Worm (Caenorhabditis elegans) whole organism, dauer: ENCODE measurements around the gene F39G3.3.
"Not testable (repeated sequence)": the region's sequence is repeated elsewhere in the genome, so short reads cannot be mapped to it uniquely, and the experiment has no call there.

Experiments used
- unc-62 ChIP-seq: sonication (generic microtip); optimal IDR thresholded peaks from 2 replicates; lab custom pipeline; 2017; ENCODE audit warnings: missing biosample characterization, missing genetic modification reagents, missing genetic modification characterization

F39G3.3 gene

ce11 chrV:4722314-4722713 lies 9.4 kb upstream of the F39G3.3 start, which contains the start of gene F39G3.5:
TSS of gene F39G3.5 (plus strand) at chrV:4722614.
- no peak for TF ChIP-seq unc-62 (GFP tag; lab: Kevin White, UChicago)

ce11 chrV:4724453-4724852 lies 7.3 kb upstream of the F39G3.3 start, which contains the start of gene F39G3.4:
TSS of gene F39G3.4 (plus strand) at chrV:4724753.
- no peak for TF ChIP-seq unc-62 (GFP tag; lab: Kevin White, UChicago)

ce11 chrV:4730075-4730474 lies 1.6 kb upstream of the F39G3.3 start, which contains the start of gene tig-2:
TSS of gene tig-2 (minus strand) at chrV:4730161.
- TF ChIP-seq unc-62 (GFP tag; lab: Kevin White, UChicago) = no peak

ce11 chrV:4733952-4734351 lies 2.2 kb downstream of the F39G3.3 start:
- no peak for TF ChIP-seq unc-62 (GFP tag; lab: Kevin White, UChicago)

DNA sequence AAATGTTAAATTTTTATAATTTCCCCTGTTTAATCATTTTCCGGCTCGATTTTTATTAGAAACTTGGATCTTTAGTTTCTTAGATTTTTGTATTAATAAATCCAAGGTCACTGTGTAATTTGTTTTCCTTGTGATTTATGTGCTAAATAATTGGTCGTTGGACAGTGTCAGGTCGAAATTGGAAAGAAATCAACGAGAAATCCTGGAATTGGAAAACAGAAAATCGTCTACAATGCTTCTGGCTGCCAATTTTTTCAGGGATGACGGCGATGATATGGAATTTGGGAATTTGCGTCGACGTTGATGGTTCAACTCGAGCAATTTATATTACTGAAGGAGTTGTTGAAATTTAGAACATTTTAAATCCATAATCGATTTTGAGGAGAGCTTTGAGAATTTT lies 2.9 kb downstream of the F39G3.3 start:
- TF ChIP-seq unc-62 (GFP tag; lab: Kevin White, UChicago) = no peak

DNA sequence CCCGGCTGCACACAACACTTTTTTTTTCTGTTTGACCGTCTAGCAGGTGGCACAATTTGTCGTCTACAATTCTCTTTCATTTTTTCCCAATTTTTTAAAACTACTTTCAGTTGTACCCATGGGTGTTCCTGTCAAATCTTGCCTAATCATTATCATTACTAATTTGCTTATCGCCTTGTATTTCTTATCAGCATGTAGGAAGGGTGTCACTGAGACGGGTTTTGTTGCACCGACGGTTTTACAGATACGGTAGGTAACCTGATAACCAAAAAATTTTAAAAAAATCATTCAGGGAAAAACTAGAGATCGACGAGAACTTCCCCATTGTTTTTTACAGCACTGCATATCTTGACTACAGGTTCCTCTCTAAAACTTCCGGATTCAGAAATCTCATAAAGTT lies 6.0 kb downstream of the F39G3.3 start, which contains the start of gene F39G3.2:
TSS of gene F39G3.2 (plus strand) at position 105 of the 400 bp plus-strand sequence.
- no peak for TF ChIP-seq unc-62 (GFP tag; lab: Kevin White, UChicago)

DNA sequence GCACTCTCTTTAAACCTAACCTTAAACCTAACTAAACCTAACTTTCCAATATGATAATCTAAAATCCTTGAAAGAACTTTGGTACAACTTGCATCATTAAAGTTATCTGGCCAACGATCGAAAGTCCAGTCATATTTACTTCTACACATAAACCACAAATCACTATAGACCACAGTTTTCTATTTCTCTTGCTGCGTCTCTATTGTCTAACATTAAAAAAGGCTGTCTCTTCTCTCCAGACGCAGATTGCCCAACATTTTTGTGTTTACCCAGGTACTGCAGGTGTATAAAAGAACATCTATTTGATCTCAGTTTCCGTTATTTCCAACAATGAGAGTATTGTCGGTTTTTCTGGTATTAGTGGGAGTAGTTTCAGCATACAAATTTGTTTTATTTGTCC lies 10.5 kb downstream of the F39G3.3 start, which contains the start of gene ugt-61:
TSS of gene ugt-61 (plus strand) at position 233 of the 400 bp plus-strand sequence.
- TF ChIP-seq unc-62 (GFP tag; lab: Kevin White, UChicago) = no peak

- no peak for TF ChIP-seq unc-62 (GFP tag; lab: Kevin White, UChicago)
Observed at ce11 chrV:4745269-4745668, 13.6 kb downstream of the F39G3.3 start, which contains the start of gene C18G1.7. TSS of gene C18G1.7 (plus strand) at chrV:4745569.

DNA sequence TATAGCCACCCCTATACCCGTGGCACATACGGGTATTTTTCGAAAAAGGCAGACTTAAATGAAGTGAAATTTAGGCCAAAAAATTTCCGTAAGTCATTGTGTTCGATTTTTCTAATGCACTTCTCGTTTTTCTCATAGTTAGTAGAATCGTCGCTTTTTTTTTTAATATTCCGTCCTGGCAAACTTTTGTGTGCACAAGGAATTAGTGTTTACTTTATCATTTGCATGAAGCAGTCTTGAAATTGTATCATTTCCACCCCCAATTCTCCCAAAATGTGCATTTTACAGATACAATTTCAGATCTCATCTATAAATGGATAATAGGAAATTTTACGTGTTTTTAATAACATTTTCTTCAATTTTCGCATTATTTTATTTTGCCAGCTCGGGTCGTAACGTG lies 18.6 kb downstream of the F39G3.3 start, which contains the start of gene C18G1.6:
TSS of gene C18G1.6 (plus strand) at position 301 of the 400 bp plus-strand sequence.
- TF ChIP-seq unc-62 (GFP tag; lab: Kevin White, UChicago) = no peak

DNA sequence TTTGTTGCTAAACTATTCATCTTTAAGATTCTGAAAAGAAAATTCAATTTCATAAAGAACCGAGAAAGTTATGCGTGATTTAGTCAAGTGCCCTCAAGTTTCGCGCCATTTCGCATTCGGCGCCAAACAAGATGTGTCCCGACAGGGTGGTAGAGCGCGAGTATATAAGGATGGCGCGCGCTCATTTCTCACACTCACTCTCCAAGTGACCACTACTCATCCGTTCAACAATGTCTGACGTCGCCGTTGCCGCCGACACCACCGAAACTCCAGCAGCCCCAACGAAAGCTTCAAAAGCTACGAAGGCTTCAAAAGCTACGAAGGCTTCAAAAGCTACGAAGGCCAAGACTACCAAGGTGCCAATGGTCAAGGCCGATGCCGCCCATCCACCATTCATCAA lies 22.4 kb downstream of the F39G3.3 start, which contains the start of gene hil-4:
TSS of gene hil-4 (plus strand) at position 191 of the 400 bp plus-strand sequence.
- no peak for TF ChIP-seq unc-62 (GFP tag; lab: Kevin White, UChicago)

- no peak for TF ChIP-seq unc-62 (GFP tag; lab: Kevin White, UChicago)
Observed at ce11 chrV:4754684-4755211, 23.0 kb downstream of the F39G3.3 start.

DNA sequence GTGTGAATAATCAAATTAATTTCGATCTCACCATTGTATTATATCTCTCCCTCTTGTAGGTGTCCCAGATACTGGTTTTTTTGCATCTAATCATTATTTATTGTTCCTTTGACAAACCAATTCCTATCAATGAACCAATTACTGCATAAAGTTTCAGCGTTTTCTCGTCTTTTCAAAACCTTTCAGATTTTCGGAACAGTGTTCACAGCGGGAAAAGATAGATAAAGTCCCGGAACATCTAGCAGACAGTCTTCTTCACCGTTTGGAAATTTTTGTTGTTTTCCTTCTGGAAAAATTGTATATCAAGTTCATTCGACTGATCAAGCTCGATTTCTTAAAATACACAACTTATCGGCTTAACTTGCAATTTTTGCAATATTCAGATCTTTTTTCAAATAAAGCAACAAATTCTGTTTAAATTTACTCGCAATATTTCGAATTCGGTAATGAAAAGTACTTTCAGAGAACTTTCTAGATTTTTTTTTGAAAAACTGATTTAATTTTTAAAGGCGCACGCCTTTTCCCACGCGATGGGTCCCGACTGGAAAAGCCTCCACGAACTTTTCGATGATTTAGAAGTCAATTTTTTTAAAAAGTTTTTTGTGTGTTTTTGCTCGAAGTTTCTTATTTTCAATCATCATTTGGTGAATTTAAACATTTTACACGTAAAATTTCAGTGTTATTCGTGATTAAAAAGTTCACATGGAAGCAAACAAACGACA lies 23.8 kb downstream of the F39G3.3 start, which contains the start of gene pgl-3:
TSS of gene pgl-3 (plus strand) at position 672 of the 722 bp plus-strand sequence.
- TF ChIP-seq unc-62 (GFP tag; lab: Kevin White, UChicago) = no peak

- no peak for TF ChIP-seq unc-62 (GFP tag; lab: Kevin White, UChicago)
Observed at ce11 chrV:4758019-4758418, 26.3 kb downstream of the F39G3.3 start.

ce11 chrV:4758540-4758939 lies 26.8 kb downstream of the F39G3.3 start:
- no peak for TF ChIP-seq unc-62 (GFP tag; lab: Kevin White, UChicago)

DNA sequence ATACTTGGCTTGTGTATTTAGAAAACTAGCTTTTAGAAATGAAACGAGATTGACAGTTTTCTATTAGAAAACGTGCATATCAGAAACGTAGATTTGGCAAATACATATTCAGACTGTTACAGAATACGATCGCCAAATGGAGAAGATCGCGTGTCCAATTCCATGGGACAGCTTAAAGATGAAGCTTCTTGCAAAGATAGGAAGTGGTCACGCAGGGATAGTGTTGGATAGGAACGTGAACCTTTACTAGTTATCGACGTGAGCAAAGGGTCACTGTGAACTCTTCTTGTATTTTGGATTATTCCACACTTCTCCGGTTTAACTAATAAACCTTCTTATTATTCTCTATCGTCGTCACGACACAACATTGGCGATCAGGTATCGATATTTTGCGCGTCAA lies 29.0 kb downstream of the F39G3.3 start, which contains the start of gene bgnt-1.4:
TSS of gene bgnt-1.4 (plus strand) at position 301 of the 400 bp plus-strand sequence.
- TF ChIP-seq unc-62 (GFP tag; lab: Kevin White, UChicago) = not testable (repeated sequence)

- no peak for TF ChIP-seq unc-62 (GFP tag; lab: Kevin White, UChicago)
Observed at ce11 chrV:4766501-4766900, 34.8 kb downstream of the F39G3.3 start, which contains the start of gene C18G1.8. TSS of gene C18G1.8 (minus strand) at chrV:4766601.
